In genomic region chrIV:13707894-13708293, ce11 we compare ENCODE assay signal across 2 worm cellular contexts.
A peak's percentile ranks its signal among the peaks of the same experiment; 100 is the strongest.
TF ChIP-seq lines count a peak whose summit lies in the region.

No protein-coding gene starts in this region.

TF ChIP-seq in whole organism, L1 larva, 84 proteins besides CTCF, POLR2A, EP300 and RAD21 (continued from another document):
- TF ChIP-seq grh-1 (GFP tag; IDR thresholded peaks at IDR 0.05; lab: Robert Waterston, UW) (no peak), skn-1 (tag; optimal IDR thresholded peaks at IDR 0.05; lab: Kevin White, UChicago) (no peak), nhr-19 (GFP tag; conservative IDR thresholded peaks at IDR 0.05; lab: Robert Waterston, UW) (no peak), unc-86 (tag; optimal IDR thresholded peaks at IDR 0.05; lab: Kevin White, UChicago) (no peak), rnt-1 (tag; optimal IDR thresholded peaks at IDR 0.05; lab: Kevin White, UChicago) (no peak), nhr-85 (tag; lab: Kevin White, UChicago) (peak; percentile 6), vab-15 (tag; optimal IDR thresholded peaks at IDR 0.05; lab: Kevin White, UChicago) (no peak), elt-2 (tag; optimal IDR thresholded peaks at IDR 0.05; lab: Kevin White, UChicago) (peak; percentile 93), pag-3 (tag; optimal IDR thresholded peaks at IDR 0.05; lab: Kevin White, UChicago; ENCODE audit: borderline replicate concordance, insufficient read depth) (no peak), fkh-8 (tag; optimal IDR thresholded peaks at IDR 0.05; lab: Kevin White, UChicago) (no peak), lin-13 (GFP tag; optimal IDR thresholded peaks at IDR 0.05; lab: Kevin White, UChicago) (no peak), swsn-7 (tag; optimal IDR thresholded peaks at IDR 0.05; lab: Kevin White, UChicago) (no peak), snu-23 (GFP tag; optimal IDR thresholded peaks at IDR 0.05; lab: Kevin White, UChicago) (no peak), ztf-11 (tag; optimal IDR thresholded peaks at IDR 0.05; lab: Kevin White, UChicago) (no peak), lsy-2 (tag; optimal IDR thresholded peaks at IDR 0.05; lab: Kevin White, UChicago) (no peak), fkh-4 (tag; optimal IDR thresholded peaks at IDR 0.05; lab: Kevin White, UChicago; ENCODE audit: borderline replicate concordance) (no peak), nhr-90 (tag; optimal IDR thresholded peaks at IDR 0.05; lab: Kevin White, UChicago; ENCODE audit: poor library complexity) (peak; percentile 42), pqm-1 (tag; optimal IDR thresholded peaks at IDR 0.05; lab: Kevin White, UChicago) (peak; percentile 11), isw-1 (GFP tag; IDR thresholded peaks at IDR 0.05; lab: Robert Waterston, UW) (no peak), pax-3 (tag; optimal IDR thresholded peaks at IDR 0.05; lab: Kevin White, UChicago) (peak; percentile 62), egl-13 (tag; optimal IDR thresholded peaks at IDR 0.05; lab: Kevin White, UChicago) (no peak)
TF ChIP-seq in whole organism, L1 larva: peak in this region for 7.

TF ChIP-seq in whole organism, L4 larva, 104 proteins besides CTCF, POLR2A, EP300 and RAD21 (continued from another document):
- TF ChIP-seq dve-1 (tag; optimal IDR thresholded peaks at IDR 0.05; lab: Kevin White, UChicago; ENCODE audit: insufficient read depth), result peak; percentile 81
- TF ChIP-seq ceh-82 (tag; optimal IDR thresholded peaks at IDR 0.05; lab: Kevin White, UChicago), result no peak
- TF ChIP-seq php-3 (GFP tag; IDR thresholded peaks at IDR 0.05; lab: Robert Waterston, UW), result peak; percentile 100
- TF ChIP-seq dmd-6 (GFP tag; IDR thresholded peaks at IDR 0.05; lab: Robert Waterston, UW), result peak; percentile 78; the same call in 1 of the 2 replicates
- no peak for TF ChIP-seq daf-16 (GFP tag; optimal IDR thresholded peaks at IDR 0.05; lab: Kevin White, UChicago)
- TF ChIP-seq daf-16 (tag; optimal IDR thresholded peaks at IDR 0.05; lab: Kevin White, UChicago), result peak; percentile 76
- peak; percentile 58 for TF ChIP-seq nhr-48 (tag; optimal IDR thresholded peaks at IDR 0.05; lab: Kevin White, UChicago)
- TF ChIP-seq mxl-3 (GFP tag; optimal IDR thresholded peaks at IDR 0.05; lab: Kevin White, UChicago), result peak; percentile 24
- peak; percentile 97 for TF ChIP-seq tra-1 (GFP tag; IDR thresholded peaks at IDR 0.05; lab: Robert Waterston, UW)
- TF ChIP-seq mxl-2 (GFP tag; conservative IDR thresholded peaks at IDR 0.05; lab: Robert Waterston, UW), result no peak
- TF ChIP-seq unc-62 (GFP tag; optimal IDR thresholded peaks at IDR 0.05 in 1 of 2; lab: Kevin White, UChicago), result peak in 1 of 2 experiments; percentile 74
- no peak for TF ChIP-seq unc-62 (tag; optimal IDR thresholded peaks at IDR 0.05; lab: Kevin White, UChicago)
